Worm (Caenorhabditis elegans) whole organism, L2 larva: ENCODE measurements around the gene R02D5.1.

Experiments used
- nhr-11 ChIP-seq: fragments of 150-350 bp; optimal IDR thresholded peaks from 2 replicates; lab custom pipeline; 2014; ENCODE audit warnings: missing biosample characterization, missing genetic modification characterization
- nhr-129 ChIP-seq: fragments of 150-350 bp; optimal IDR thresholded peaks from 2 replicates; lab custom pipeline; 2014; ENCODE audit warnings: missing biosample characterization, missing genetic modification characterization
- skn-1 ChIP-seq: sonication (generic microtip); optimal IDR thresholded peaks from 2 replicates; lab custom pipeline; 2017; ENCODE audit warnings: missing biosample characterization, missing genetic modification characterization
- unc-62 ChIP-seq: fragments of 150-350 bp; optimal IDR thresholded peaks from 2 replicates; lab custom pipeline; 2014; ENCODE audit warnings: missing biosample characterization, missing genetic modification reagents, missing genetic modification characterization

DNA sequence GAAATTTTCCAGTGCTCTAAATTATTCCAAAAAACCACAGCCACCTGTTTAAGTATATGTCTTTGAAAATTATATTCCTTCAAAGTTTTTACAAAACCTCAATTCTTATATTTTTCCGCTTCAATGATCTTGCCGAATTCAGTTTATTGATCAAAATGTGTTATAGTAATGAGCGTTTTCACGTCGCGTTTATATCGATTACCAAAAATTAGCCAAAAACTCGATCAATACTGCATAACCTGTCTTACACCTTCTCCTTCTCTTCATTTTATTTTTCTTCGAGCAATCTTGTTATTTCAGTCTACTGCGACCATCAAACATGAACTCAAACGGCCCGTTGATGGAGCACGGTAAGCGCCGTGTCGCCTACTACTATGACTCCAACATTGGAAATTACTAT lies 17.0 kb downstream of the R02D5.1 start, which contains the start of gene hda-1:
- TF ChIP-seq unc-62 (GFP tag; lab: Kevin White, UChicago) (no peak), skn-1 (no peak), nhr-129 (no peak), nhr-11 (tag; lab: Kevin White, UChicago) (no peak)
